Worm (Caenorhabditis elegans): ENCODE measurements around the gene wht-1.

wht-1 gene

DNA sequence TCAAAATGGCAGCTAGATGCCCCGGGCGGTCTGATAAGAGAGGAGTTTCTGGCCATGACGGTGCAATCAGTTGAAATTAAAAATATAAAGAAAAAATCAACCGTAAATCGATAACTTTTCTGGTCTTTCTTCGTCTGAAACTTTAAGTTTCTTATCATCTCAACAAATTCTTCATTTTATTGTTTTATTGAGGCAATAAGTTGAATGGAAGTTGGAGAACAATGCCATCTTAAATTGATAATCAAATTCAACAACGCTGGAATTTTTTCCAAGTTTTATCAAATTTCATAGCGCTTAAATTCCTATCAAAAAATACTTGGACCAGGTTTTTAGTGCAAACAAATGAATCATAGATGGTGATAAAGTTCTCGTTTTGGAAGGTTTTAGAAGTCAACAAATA is 29.4 kb upstream of the wht-1 start (continued):
- TF ChIP-seq unc-62 (GFP tag; optimal IDR thresholded peaks at IDR 0.05 in 1 of 2) (no peak), unc-62 (tag; optimal IDR thresholded peaks at IDR 0.05) (no peak), daf-8 (GFP tag; IDR thresholded peaks at IDR 0.05) (no peak), lin-13 (GFP tag; optimal IDR thresholded peaks at IDR 0.05) (no peak), set-16 (GFP tag; IDR thresholded peaks at IDR 0.05) (no peak), skn-1 (tag; optimal IDR thresholded peaks at IDR 0.05) (no peak), Y48G9A.11 (GFP tag; IDR thresholded peaks at IDR 0.05) (no peak), rbr-2 (tag; optimal IDR thresholded peaks at IDR 0.05) (no peak), ceh-62 (tag; optimal IDR thresholded peaks at IDR 0.05) (no peak), pha-4 (GFP tag; IDR thresholded peaks at IDR 0.05) (0 out of 2 replicates have a peak, but pooled peaks have one; percentile 16), pha-4 (tag; optimal IDR thresholded peaks at IDR 0.05) (no peak), snpc-4 (tag; optimal IDR thresholded peaks at IDR 0.05) (no peak), gei-8 (GFP tag; optimal IDR thresholded peaks at IDR 0.05) (no peak), cey-2 (tag; optimal IDR thresholded peaks at IDR 0.05; ENCODE audit: borderline replicate concordance, insufficient read depth) (no peak), daf-12 (tag; optimal IDR thresholded peaks at IDR 0.05) (no peak), ceh-32 (tag; optimal IDR thresholded peaks at IDR 0.05; ENCODE audit: poor library complexity) (no peak), ces-1 (GFP tag; optimal IDR thresholded peaks at IDR 0.05) (no peak), hmg-1.1 (GFP tag; IDR thresholded peaks at IDR 0.05) (no peak), arid-1 (GFP tag; conservative IDR thresholded peaks at IDR 0.05) (no peak), nhr-76 (tag; optimal IDR thresholded peaks at IDR 0.05) (no peak), pqm-1 (tag; optimal IDR thresholded peaks at IDR 0.05) (peak; percentile 96), unc-39 (tag; optimal IDR thresholded peaks at IDR 0.05) (no peak), zip-11 (GFP tag; IDR thresholded peaks at IDR 0.05) (no peak), T26A8.4 (GFP tag; IDR thresholded peaks at IDR 0.05) (no peak), R02D3.7 (tag; optimal IDR thresholded peaks at IDR 0.05) (no peak), nhr-28 (tag; optimal IDR thresholded peaks at IDR 0.05) (peak; percentile 40), zfp-3 (GFP tag; conservative IDR thresholded peaks at IDR 0.05) (no peak), aly-2 (tag; optimal IDR thresholded peaks at IDR 0.05) (no peak), Y105C5A.15 (GFP tag; IDR thresholded peaks at IDR 0.05) (no peak), nhr-102 (tag; optimal IDR thresholded peaks at IDR 0.05) (no peak), ceh-28 (tag; optimal IDR thresholded peaks at IDR 0.05) (no peak), lir-3 (tag; optimal IDR thresholded peaks at IDR 0.05) (no peak), dve-1 (tag; optimal IDR thresholded peaks at IDR 0.05; ENCODE audit: insufficient read depth) (peak; percentile 52), mxl-3 (GFP tag; optimal IDR thresholded peaks at IDR 0.05) (no peak), aha-1 (tag) (no peak), lin-38 (GFP tag; IDR thresholded peaks at IDR 0.05) (no peak), fkh-10 (GFP tag; optimal IDR thresholded peaks at IDR 0.05) (no peak), F44E2.7 (GFP tag; IDR thresholded peaks at IDR 0.05) (no peak), nhr-11 (tag; optimal IDR thresholded peaks at IDR 0.05) (no peak), dmd-8 (GFP tag; IDR thresholded peaks at IDR 0.05) (no peak), nhr-6 (tag; optimal IDR thresholded peaks at IDR 0.05) (no peak), jun-1 (tag; optimal IDR thresholded peaks at IDR 0.05) (no peak), dpl-1 (GFP tag; optimal IDR thresholded peaks at IDR 0.05) (no peak), php-3 (GFP tag; IDR thresholded peaks at IDR 0.05) (peak; percentile 96), nhr-42 (GFP tag; IDR thresholded peaks at IDR 0.05) (no peak), lin-15B (tag; optimal IDR thresholded peaks at IDR 0.05) (no peak), madf-5 (GFP tag; IDR thresholded peaks at IDR 0.05) (no peak), hif-1 (tag; optimal IDR thresholded peaks at IDR 0.05) (no peak), snpc-1.2 (GFP tag; IDR thresholded peaks at IDR 0.05) (no peak), mdt-29 (GFP tag; IDR thresholded peaks at IDR 0.05) (no peak), nhr-48 (tag; optimal IDR thresholded peaks at IDR 0.05) (peak; percentile 24)
